Fruit fly (Drosophila melanogaster) whole organism, embryonic: ENCODE data around the gene CG3603.

Experiments used
- CG12236 ChIP-seq: fragments of 200-800 bp; sonication (Bioruptor generic); optimal IDR thresholded peaks from 2 replicates; lab custom pipeline; 2016; ENCODE audit warnings: missing biosample characterization, missing genetic modification characterization
- CG12942 ChIP-seq: fragments of 200-800 bp; sonication (Bioruptor generic); optimal IDR thresholded peaks from 3 replicates; lab custom pipeline; 2016; ENCODE audit warnings: missing biosample characterization, missing genetic modification characterization
- CG1529 ChIP-seq: fragments of 200-800 bp; sonication (Bioruptor generic); optimal IDR thresholded peaks from 3 replicates; lab custom pipeline; 2018; ENCODE audit warnings: missing biosample characterization, missing genetic modification characterization
- CG16815 ChIP-seq: fragments of 200-800 bp; sonication (Bioruptor generic); optimal IDR thresholded peaks from 3 replicates; lab custom pipeline; 2017; ENCODE audit warnings: missing biosample characterization, mild to moderate bottlenecking, missing genetic modification characterization
- CG33557 ChIP-seq: fragments of 200-800 bp; sonication (Bioruptor generic); optimal IDR thresholded peaks from 2 replicates; lab custom pipeline; 2019; ENCODE audit warnings: missing biosample characterization, mild to moderate bottlenecking, missing genetic modification characterization, moderate library complexity
- CG34224 ChIP-seq: fragments of 200-800 bp; sonication (Bioruptor generic); IDR thresholded peaks from 3 replicates; pipeline ENCODE4 v1.3.6; 2022; ENCODE audit warnings: missing biosample characterization, missing genetic modification characterization; ENCODE audit not compliant: partially characterized antibody
- CG3838 ChIP-seq: fragments of 200-800 bp; sonication (Bioruptor generic); optimal IDR thresholded peaks from 3 replicates; lab custom pipeline; 2016; ENCODE audit warnings: missing biosample characterization, missing genetic modification characterization
- CG4360 ChIP-seq: fragments of 200-800 bp; sonication (Bioruptor generic); IDR thresholded peaks from 2 replicates; pipeline ENCODE4 v1.3.6; 2022; ENCODE audit warnings: missing biosample characterization, missing genetic modification characterization
- CG4820 ChIP-seq: fragments of 200-800 bp; sonication (Bioruptor generic); optimal IDR thresholded peaks from 3 replicates; lab custom pipeline; 2016; ENCODE audit warnings: missing biosample characterization, missing genetic modification characterization
- CG8281 ChIP-seq: fragments of 200-800 bp; sonication (Bioruptor generic); optimal IDR thresholded peaks from 2 replicates; lab custom pipeline; 2018; ENCODE audit warnings: missing biosample characterization, mild to moderate bottlenecking, missing genetic modification characterization, moderate library complexity
- CG9215 ChIP-seq: fragments of 200-800 bp; sonication (Bioruptor generic); IDR thresholded peaks from 2 replicates; pipeline ENCODE4 v1.3.6; 2022; ENCODE audit warnings: missing biosample characterization, missing genetic modification characterization
- Hr39 ChIP-seq: fragments of >200 bp; optimal IDR thresholded peaks from 2 replicates; lab custom pipeline; 2017
- Kr ChIP-seq: fragments of 200-800 bp; sonication (Bioruptor generic); optimal IDR thresholded peaks from 2 replicates; lab custom pipeline; 2017; ENCODE audit warnings: missing biosample characterization, mild to moderate bottlenecking, missing genetic modification characterization
- Neu2 ChIP-seq: fragments of 200-800 bp; sonication (Bioruptor generic); optimal IDR thresholded peaks from 3 replicates; lab custom pipeline; 2016; ENCODE audit warnings: missing biosample characterization, missing genetic modification characterization, borderline replicate concordance
- Rx ChIP-seq: fragments of 200-800 bp; sonication (Bioruptor generic); IDR thresholded peaks from 2 replicates; pipeline ENCODE4 v1.3.6; 2022; ENCODE audit warnings: missing biosample characterization, missing genetic modification characterization
- Spps ChIP-seq: fragments of 200-800 bp; sonication (Bioruptor generic); optimal IDR thresholded peaks from 2 replicates; lab custom pipeline; 2018; ENCODE audit warnings: missing biosample characterization, mild to moderate bottlenecking, missing genetic modification characterization
- Trl ChIP-seq, 3 experiments: fragments of >200 bp in 2 of 3; fragments of 200-800 bp in 1 of 3; sonication (Bioruptor generic) in 1 of 3; optimal IDR thresholded peaks; 2 replicates in 1 of 3; 3 replicates in 2 of 3; lab custom pipeline; 2016 to 2017; ENCODE audit warnings: missing biosample characterization in 1 of 3, missing genetic modification characterization in 1 of 3
- Xbp1 ChIP-seq: fragments of 200-800 bp; sonication (Bioruptor generic); optimal IDR thresholded peaks from 3 replicates; lab custom pipeline; 2016; ENCODE audit warnings: missing biosample characterization, mild to moderate bottlenecking, missing genetic modification characterization
- ap ChIP-seq: fragments of 200-800 bp; sonication (Bioruptor generic); IDR thresholded peaks from 2 replicates; pipeline ENCODE4 v1.3.6; 2022; ENCODE audit warnings: missing biosample characterization, missing genetic modification characterization
- ara ChIP-seq: fragments of 200-800 bp; sonication (Bioruptor generic); IDR thresholded peaks from 2 replicates; pipeline ENCODE4 v1.3.6; 2022; ENCODE audit warnings: missing biosample characterization, missing genetic modification characterization
- bcd ChIP-seq: fragments of 200-800 bp; sonication (Bioruptor generic); optimal IDR thresholded peaks from 2 replicates; lab custom pipeline; 2017; ENCODE audit warnings: missing biosample characterization, mild to moderate bottlenecking, missing genetic modification characterization
- crol ChIP-seq: fragments of 200-800 bp; sonication (Bioruptor generic); IDR thresholded peaks from 2 replicates; pipeline ENCODE4 v1.3.6; 2022; ENCODE audit warnings: missing biosample characterization, missing genetic modification characterization
- dpn ChIP-seq, 2 experiments: fragments of 200-800 bp; sonication (Bioruptor generic); optimal IDR thresholded peaks; 3 replicates each; lab custom pipeline; 2016; ENCODE audit warnings: missing biosample characterization in 2 of 2, missing genetic modification characterization in 2 of 2
- eve ChIP-seq, 2 experiments: fragments of >200 bp; optimal IDR thresholded peaks; 2 replicates each; lab custom pipeline; 2017; ENCODE audit warnings: missing biosample characterization in 2 of 2, missing genetic modification characterization in 2 of 2
- gcm ChIP-seq: fragments of 200-800 bp; sonication (Bioruptor generic); optimal IDR thresholded peaks from 2 replicates; lab custom pipeline; 2019; ENCODE audit warnings: missing biosample characterization, mild to moderate bottlenecking, missing genetic modification characterization, moderate library complexity
- mam ChIP-seq: fragments of 200-800 bp; sonication (Bioruptor generic); optimal IDR thresholded peaks from 3 replicates; lab custom pipeline; 2016; ENCODE audit warnings: missing biosample characterization, missing genetic modification characterization
- mld ChIP-seq: fragments of 200-800 bp; sonication (Bioruptor generic); IDR thresholded peaks from 3 replicates; pipeline ENCODE4 v1.3.6; 2022; ENCODE audit warnings: missing biosample characterization, missing genetic modification characterization; ENCODE audit not compliant: partially characterized antibody
- onecut ChIP-seq: fragments of 200-800 bp; sonication (Bioruptor generic); IDR thresholded peaks from 2 replicates; pipeline ENCODE4 v1.3.6; 2022; ENCODE audit warnings: missing biosample characterization, missing genetic modification characterization
- org-1 ChIP-seq: fragments of 200-800 bp; sonication (Bioruptor generic); optimal IDR thresholded peaks from 2 replicates; lab custom pipeline; 2017; ENCODE audit warnings: missing biosample characterization, missing genetic modification characterization
- otp ChIP-seq: fragments of 200-800 bp; sonication (Bioruptor generic); IDR thresholded peaks from 3 replicates; pipeline ENCODE4, ENCODE4 v1.3.6; 2022; ENCODE audit warnings: missing biosample characterization, missing genetic modification characterization
- prd ChIP-seq, 3 experiments: fragments of >200 bp in 2 of 3; fragments of 200-800 bp in 1 of 3; sonication (Bioruptor generic) in 1 of 3; optimal IDR thresholded peaks in 2 of 3; IDR thresholded peaks in 1 of 3; 2 replicates in 2 of 3; 3 replicates in 1 of 3; pipeline versions ENCODE4 v1.3.6 to Lab custom; 2017 to 2022; ENCODE audit warnings: missing biosample characterization in 1 of 3, missing genetic modification characterization in 1 of 3
- pros ChIP-seq: fragments of 200-800 bp; sonication (Bioruptor generic); optimal IDR thresholded peaks from 3 replicates; lab custom pipeline; 2019; ENCODE audit warnings: missing biosample characterization, mild to moderate bottlenecking, missing genetic modification characterization, moderate library complexity
- row ChIP-seq: fragments of 200-800 bp; sonication (Bioruptor generic); IDR thresholded peaks from 3 replicates; pipeline ENCODE4 v1.3.6; 2022; ENCODE audit warnings: missing biosample characterization, missing genetic modification characterization
- sd ChIP-seq: fragments of 200-800 bp; sonication (Bioruptor generic); optimal IDR thresholded peaks from 3 replicates; lab custom pipeline; 2018; ENCODE audit warnings: missing biosample characterization, mild to moderate bottlenecking, missing genetic modification characterization, moderate library complexity
- sens ChIP-seq: fragments of 200-800 bp; sonication (Bioruptor generic); peaks from one replicate; lab custom pipeline; 2016; ENCODE audit warnings: missing biosample characterization, missing genetic modification characterization
- shn ChIP-seq: fragments of 200-800 bp; sonication (Bioruptor generic); optimal IDR thresholded peaks from 3 replicates; lab custom pipeline; 2016; ENCODE audit warnings: missing biosample characterization, missing genetic modification characterization
- sisA ChIP-seq: fragments of 200-800 bp; sonication (Bioruptor generic); IDR thresholded peaks from 2 replicates; pipeline ENCODE4 v1.3.6; 2022; ENCODE audit warnings: missing biosample characterization, missing genetic modification characterization
- stc ChIP-seq: fragments of 200-800 bp; sonication (Bioruptor generic); IDR thresholded peaks from 2 replicates; pipeline ENCODE4 v1.3.6; 2022; ENCODE audit warnings: missing biosample characterization, missing genetic modification characterization
- tll ChIP-seq, 2 experiments: fragments of 200-800 bp in 1 of 2; fragments of >200 bp in 1 of 2; sonication (Bioruptor generic) in 1 of 2; optimal IDR thresholded peaks; 2 replicates each; lab custom pipeline; 2017 to 2019; ENCODE audit warnings: missing biosample characterization in 2 of 2, missing genetic modification characterization in 2 of 2, mild to moderate bottlenecking in 1 of 2, moderate library complexity in 1 of 2

The CG3603 gene

dm6 chrX:2984902-2985772 is 37.3 kb downstream of the CG3603 start (continued):
- TF ChIP-seq otp (GFP tag; lab: Robert Waterston, UW) (no peak), row (peak; percentile 47; the same call in 2 of the 3 replicates), mam (GFP tag; lab: Kevin White, UChicago) (no peak), org-1 (no peak), gcm (GFP tag; lab: Kevin White, UChicago) (peak; percentile 12), CG33557 (GFP tag; lab: Kevin White, UChicago) (peak; percentile 62), sd (no peak), Spps (peak; percentile 39), bcd (GFP tag; lab: Kevin White, UChicago) (peak; percentile 8), CG3838 (no peak), CG4820 (GFP tag; lab: Kevin White, UChicago) (peak; percentile 35), CG12236 (GFP tag; lab: Kevin White, UChicago) (peak; percentile 47), Rx (GFP tag; lab: Robert Waterston, UW) (no peak), sens (GFP tag; lab: Kevin White, UChicago) (peak; percentile 96), Hr39 (lab: Kevin White, UChicago) (no peak), CG12942 (GFP tag; lab: Kevin White, UChicago) (no peak), eve (GFP tag; optimal IDR thresholded peaks at IDR 0.05; lab: Kevin White, UChicago) (peak in 1 of 2 experiments; percentile 87), dpn (GFP tag; optimal IDR thresholded peaks at IDR 0.05; lab: Kevin White, UChicago) (peak; percentile 3 to 11), shn (no peak), Trl (optimal IDR thresholded peaks at IDR 0.05; lab: Kevin White, UChicago) (no peak), Trl (GFP tag; optimal IDR thresholded peaks at IDR 0.05; lab: Kevin White, UChicago) (peak; percentile 61), Xbp1 (GFP tag; lab: Kevin White, UChicago) (peak; percentile 14), stc (no peak), CG4360 (GFP tag; lab: Robert Waterston, UW) (0 out of 2 replicates have a peak, but pooled peaks have one; percentile 33), ap (GFP tag; lab: Robert Waterston, UW) (no peak), prd (optimal IDR thresholded peaks at IDR 0.05; lab: Kevin White, UChicago) (no peak), prd (GFP tag; IDR thresholded peaks at IDR 0.05; lab: Robert Waterston, UW) (peak; percentile 94), CG34224 (GFP tag; lab: Robert Waterston, UW) (no peak), CG9215 (GFP tag; lab: Robert Waterston, UW) (no peak), Neu2 (GFP tag; lab: Kevin White, UChicago) (peak; percentile 77), ara (peak; percentile 79), CG1529 (GFP tag; lab: Kevin White, UChicago) (no peak), sisA (no peak), onecut (GFP tag; lab: Robert Waterston, UW) (no peak), CG16815 (GFP tag; lab: Kevin White, UChicago) (peak; percentile 56), CG8281 (tag; lab: Kevin White, UChicago) (no peak)

dm6 chrX:2987320-2987719 is 39.5 kb downstream of the CG3603 start:
- TF ChIP-seq pros (GFP tag; lab: Kevin White, UChicago): peak; percentile 78
- TF ChIP-seq mld (GFP tag; lab: Robert Waterston, UW): no peak
- 0 out of 2 replicates have a peak, but pooled peaks have one; percentile 8 for TF ChIP-seq crol (GFP tag; lab: Robert Waterston, UW)
- peak; percentile 52 for TF ChIP-seq Kr
- peak in 1 of 2 experiments; percentile 49 for TF ChIP-seq tll (GFP tag; optimal IDR thresholded peaks at IDR 0.05; lab: Kevin White, UChicago)
